Worm (Caenorhabditis elegans) whole organism, midembryonic: ENCODE results near the gene ZC15.3.

Experiments
- T22C8.4 ChIP-seq: fragments of 200-800 bp; sonication (Bioruptor generic); IDR thresholded peaks from 2 replicates; pipeline ENCODE4 v1.3.6; 2022; ENCODE audit warnings: missing genetic modification characterization, missing compliant biosample characterization
- cog-1 ChIP-seq: sonication (generic microtip); optimal IDR thresholded peaks from 2 replicates; lab custom pipeline; 2016; ENCODE audit warnings: missing genetic modification characterization, missing compliant biosample characterization
- flt-1 ChIP-seq: fragments of 200-800 bp; sonication (Bioruptor generic); IDR thresholded peaks from 2 replicates; pipeline ENCODE4 v1.3.6; 2022; ENCODE audit warnings: missing genetic modification characterization, missing compliant biosample characterization
- klf-2 ChIP-seq: fragments of 200-800 bp; sonication (Bioruptor generic); conservative IDR thresholded peaks from 2 replicates; pipeline ENCODE4 v1.3.6; 2022; ENCODE audit warnings: missing genetic modification reagents, missing genetic modification characterization, missing compliant biosample characterization
- med-1 ChIP-seq: sonication (generic microtip); optimal IDR thresholded peaks from 2 replicates; lab custom pipeline; 2017; ENCODE audit warnings: missing genetic modification characterization, mild to moderate bottlenecking, missing compliant biosample characterization, antibody characterized with exemption, missing genetic modification reagents; ENCODE audit not compliant: insufficient read depth
- ref-1 ChIP-seq: fragments of 200-800 bp; sonication (Bioruptor generic); conservative IDR thresholded peaks from 2 replicates; pipeline ENCODE4 v1.3.6; 2022; ENCODE audit warnings: missing genetic modification reagents, missing genetic modification characterization, missing compliant biosample characterization
- tab-1 ChIP-seq: fragments of 200-800 bp; sonication (Bioruptor generic); IDR thresholded peaks from 2 replicates; pipeline ENCODE4 v1.3.6; 2022; ENCODE audit warnings: missing genetic modification characterization, missing compliant biosample characterization
- ztf-29 ChIP-seq: fragments of 200-800 bp; sonication (Bioruptor generic); IDR thresholded peaks from 2 replicates; pipeline ENCODE4 v1.3.6; 2022; ENCODE audit warnings: missing genetic modification reagents, missing genetic modification characterization, missing compliant biosample characterization

DNA sequence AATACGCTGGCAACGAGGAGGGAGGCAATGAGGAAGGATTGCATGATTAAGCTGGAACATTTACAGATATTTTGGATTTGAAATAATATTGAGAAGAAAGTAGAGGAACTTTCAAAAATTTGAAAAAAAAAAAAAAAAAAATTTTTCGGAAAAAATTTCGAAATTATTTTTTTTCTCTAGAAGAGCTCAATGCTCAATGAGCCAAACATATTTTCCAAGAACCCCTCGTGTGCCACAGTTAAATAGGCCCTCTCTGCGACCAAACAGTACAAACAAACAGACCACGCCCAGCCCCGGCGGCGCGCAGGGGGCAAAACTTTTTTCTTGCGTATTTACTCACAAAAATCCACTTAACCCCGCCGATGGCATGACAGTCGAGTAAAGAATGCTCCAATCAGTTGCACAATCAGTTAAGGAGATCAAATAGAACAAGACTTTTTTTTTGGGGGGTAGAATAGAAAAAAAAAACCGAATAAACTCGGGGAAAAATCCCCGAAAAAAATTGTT lies 23.5 kb upstream of the ZC15.3 start, which contains the start of gene pqn-94:
- TF ChIP-seq tab-1 (GFP tag; lab: Robert Waterston, UW) (no peak), T22C8.4 (GFP tag; lab: Robert Waterston, UW) (no peak), ref-1 (GFP tag; lab: Robert Waterston, UW) (no peak), flt-1 (GFP tag; lab: Robert Waterston, UW) (no peak), med-1 (GFP tag; lab: Kevin White, UChicago) (no peak), klf-2 (GFP tag; lab: Robert Waterston, UW) (no peak), cog-1 (tag; lab: Kevin White, UChicago) (no peak), ztf-29 (GFP tag; lab: Robert Waterston, UW) (no peak)
